Worm (Caenorhabditis elegans) whole organism, midembryonic: Measurements from ENCODE around the gene drr-2.

Source experiments
- T22C8.4 ChIP-seq: fragments of 200-800 bp; sonication (Bioruptor generic); IDR thresholded peaks from 2 replicates; pipeline ENCODE4 v1.3.6; 2022; ENCODE audit warnings: missing genetic modification characterization, missing compliant biosample characterization
- cog-1 ChIP-seq: sonication (generic microtip); optimal IDR thresholded peaks from 2 replicates; lab custom pipeline; 2016; ENCODE audit warnings: missing genetic modification characterization, missing compliant biosample characterization
- flt-1 ChIP-seq: fragments of 200-800 bp; sonication (Bioruptor generic); IDR thresholded peaks from 2 replicates; pipeline ENCODE4 v1.3.6; 2022; ENCODE audit warnings: missing genetic modification characterization, missing compliant biosample characterization
- klf-2 ChIP-seq: fragments of 200-800 bp; sonication (Bioruptor generic); conservative IDR thresholded peaks from 2 replicates; pipeline ENCODE4 v1.3.6; 2022; ENCODE audit warnings: missing genetic modification reagents, missing genetic modification characterization, missing compliant biosample characterization
- med-1 ChIP-seq: sonication (generic microtip); optimal IDR thresholded peaks from 2 replicates; lab custom pipeline; 2017; ENCODE audit warnings: missing genetic modification characterization, mild to moderate bottlenecking, missing compliant biosample characterization, antibody characterized with exemption, missing genetic modification reagents; ENCODE audit not compliant: insufficient read depth
- ref-1 ChIP-seq: fragments of 200-800 bp; sonication (Bioruptor generic); conservative IDR thresholded peaks from 2 replicates; pipeline ENCODE4 v1.3.6; 2022; ENCODE audit warnings: missing genetic modification reagents, missing genetic modification characterization, missing compliant biosample characterization
- tab-1 ChIP-seq: fragments of 200-800 bp; sonication (Bioruptor generic); IDR thresholded peaks from 2 replicates; pipeline ENCODE4 v1.3.6; 2022; ENCODE audit warnings: missing genetic modification characterization, missing compliant biosample characterization
- ztf-23 ChIP-seq: fragments of 200-800 bp; sonication (Bioruptor generic); IDR thresholded peaks from 2 replicates; pipeline ENCODE4 v1.3.6; 2022; ENCODE audit warnings: missing genetic modification reagents, missing genetic modification characterization, missing compliant biosample characterization
- ztf-29 ChIP-seq: fragments of 200-800 bp; sonication (Bioruptor generic); IDR thresholded peaks from 2 replicates; pipeline ENCODE4 v1.3.6; 2022; ENCODE audit warnings: missing genetic modification reagents, missing genetic modification characterization, missing compliant biosample characterization

ce11 chrIII:13644279-13644678, 909 bp upstream of the drr-2 start:
- TF ChIP-seq flt-1 (GFP tag; lab: Robert Waterston, UW) (0 out of 2 replicates have a peak, but pooled peaks have one; percentile 18), tab-1 (GFP tag; lab: Robert Waterston, UW) (no peak), med-1 (no peak), T22C8.4 (no peak), klf-2 (GFP tag; lab: Robert Waterston, UW) (no peak), ztf-23 (no peak), ztf-29 (GFP tag; lab: Robert Waterston, UW) (no peak), cog-1 (tag; lab: Kevin White, UChicago) (no peak), ref-1 (GFP tag; lab: Robert Waterston, UW) (no peak)
